Worm (Caenorhabditis elegans): ENCODE data around the gene srh-105.

ce11 chrII:495124-495523, 14.0 kb downstream of the srh-105 start, which contains the start of gene sms-5:
- TF ChIP-seq ama-1 (optimal IDR thresholded peaks at IDR 0.05) (no peak), sdz-12 (GFP tag; optimal IDR thresholded peaks at IDR 0.05) (no peak), ces-1 (GFP tag; optimal IDR thresholded peaks at IDR 0.05) (no peak), nhr-10 (tag; optimal IDR thresholded peaks at IDR 0.05) (no peak), rbr-2 (tag; optimal IDR thresholded peaks at IDR 0.05) (no peak), nhr-11 (tag; optimal IDR thresholded peaks at IDR 0.05) (no peak), nhr-6 (tag; optimal IDR thresholded peaks at IDR 0.05) (no peak), ZK337.2 (GFP tag; IDR thresholded peaks at IDR 0.05) (no peak), skn-1 (tag; optimal IDR thresholded peaks at IDR 0.05) (no peak)

Measured in whole organism, L4 larva.